Worm (Caenorhabditis elegans) whole organism, mixed stage, embryonic: ENCODE data around the gene F18F11.4.

Experiments used
- ceh-39 ChIP-seq: fragments of 150-350 bp; optimal IDR thresholded peaks from 2 replicates; lab custom pipeline; 2014; ENCODE audit warnings: missing biosample characterization, missing genetic modification characterization
- ces-1 ChIP-seq: fragments of 150-350 bp; optimal IDR thresholded peaks from 2 replicates; lab custom pipeline; 2014; ENCODE audit warnings: missing biosample characterization, missing genetic modification reagents, missing genetic modification characterization
- cnd-1 ChIP-seq: fragments of 200-800 bp; sonication (Bioruptor generic); optimal IDR thresholded peaks from 2 replicates; lab custom pipeline; 2018; ENCODE audit warnings: mild to moderate bottlenecking, missing genetic modification characterization, missing compliant biosample characterization
- lin-13 ChIP-seq: fragments of 150-350 bp; optimal IDR thresholded peaks from 2 replicates; lab custom pipeline; 2014; ENCODE audit warnings: missing biosample characterization, missing genetic modification characterization
- lsy-2 ChIP-seq: fragments of 150-350 bp; optimal IDR thresholded peaks from 2 replicates; lab custom pipeline; 2014; ENCODE audit warnings: missing biosample characterization, missing genetic modification characterization
- sem-2 ChIP-seq: fragments of 200-800 bp; sonication (Bioruptor generic); optimal IDR thresholded peaks from 2 replicates; lab custom pipeline; 2018; ENCODE audit warnings: mild to moderate bottlenecking, missing genetic modification characterization, missing compliant biosample characterization
- snpc-4 ChIP-seq: fragments of 150-350 bp; optimal IDR thresholded peaks from 2 replicates; lab custom pipeline; 2014; ENCODE audit warnings: missing biosample characterization, missing genetic modification characterization
- unc-120 ChIP-seq: sonication (generic microtip); optimal IDR thresholded peaks from 2 replicates; lab custom pipeline; 2017; ENCODE audit warnings: missing genetic modification characterization, missing compliant biosample characterization; ENCODE audit not compliant: poor library complexity, severe bottlenecking
- unc-39 ChIP-seq: fragments of 150-350 bp; optimal IDR thresholded peaks from 2 replicates; lab custom pipeline; 2014; ENCODE audit warnings: missing biosample characterization, missing genetic modification characterization
- unc-62 ChIP-seq: fragments of 150-350 bp; optimal IDR thresholded peaks from 2 replicates; lab custom pipeline; 2014; ENCODE audit warnings: missing biosample characterization, missing genetic modification reagents, missing genetic modification characterization
- zip-8 ChIP-seq: fragments of 150-350 bp; optimal IDR thresholded peaks from 2 replicates; lab custom pipeline; 2014; ENCODE audit warnings: missing biosample characterization, missing genetic modification characterization

DNA sequence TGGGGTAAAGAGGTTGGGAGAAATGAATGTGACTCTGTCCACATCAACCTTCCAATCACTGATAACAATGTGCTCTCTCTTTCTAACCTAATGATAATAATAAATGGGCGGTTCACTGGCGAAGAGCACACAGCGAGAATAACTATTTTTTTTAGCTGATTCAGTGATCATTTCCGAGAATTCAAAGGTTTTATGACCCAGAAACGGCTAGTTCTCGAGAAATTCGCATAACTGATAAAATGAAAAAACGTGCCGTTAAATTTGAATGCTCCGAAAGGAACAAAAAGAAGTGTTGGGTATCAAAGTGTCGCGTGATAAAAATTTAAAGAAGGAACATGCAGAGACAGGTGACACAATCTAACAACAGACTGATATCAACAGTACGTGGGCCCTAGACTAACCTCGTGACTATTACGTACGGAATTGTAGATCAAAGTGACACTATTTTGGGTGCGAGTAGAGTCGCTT, 34.9 kb upstream of the F18F11.4 start:
- no peak for TF ChIP-seq unc-120 (tag; lab: Kevin White, UChicago)
- TF ChIP-seq cnd-1 (tag; lab: Kevin White, UChicago): no peak
- no peak for TF ChIP-seq unc-62
- TF ChIP-seq unc-39 (tag; lab: Kevin White, UChicago): no peak
- no peak for TF ChIP-seq ces-1 (GFP tag; lab: Kevin White, UChicago)
- no peak for TF ChIP-seq lin-13 (tag; lab: Kevin White, UChicago)
- TF ChIP-seq sem-2 (GFP tag; lab: Kevin White, UChicago): no peak
- TF ChIP-seq lsy-2 (tag; lab: Kevin White, UChicago): no peak
- no peak for TF ChIP-seq snpc-4 (tag; lab: Kevin White, UChicago)
- TF ChIP-seq ceh-39 (tag; lab: Kevin White, UChicago): no peak
- no peak for TF ChIP-seq zip-8 (tag; lab: Kevin White, UChicago)
